Fruit fly (Drosophila melanogaster) whole organism, embryonic: Measurements from ENCODE around the gene CG45486.

ENCODE experiments used
- Atf6 ChIP-seq: fragments of 200-800 bp; sonication (Bioruptor generic); IDR thresholded peaks from 2 replicates; pipeline ENCODE4 v1.3.6; 2022; ENCODE audit warnings: missing biosample characterization, missing genetic modification characterization
- Bgb ChIP-seq: fragments of 200-800 bp; sonication (Bioruptor generic); IDR thresholded peaks from 2 replicates; pipeline ENCODE4 v1.3.6; 2022; ENCODE audit warnings: missing biosample characterization, missing genetic modification characterization; ENCODE audit not compliant: partially characterized antibody
- CG10462 ChIP-seq: fragments of 200-800 bp; sonication (Bioruptor generic); optimal IDR thresholded peaks from 2 replicates; lab custom pipeline; 2016; ENCODE audit warnings: missing biosample characterization, missing genetic modification characterization
- CG12744 ChIP-seq: fragments of 200-800 bp; sonication (Bioruptor generic); optimal IDR thresholded peaks from 2 replicates; lab custom pipeline; 2016; ENCODE audit warnings: missing biosample characterization, missing genetic modification characterization
- CG13296 ChIP-seq: fragments of 200-800 bp; sonication (Bioruptor generic); optimal IDR thresholded peaks from 3 replicates; lab custom pipeline; 2018; ENCODE audit warnings: missing biosample characterization, mild to moderate bottlenecking, missing genetic modification characterization
- CG13424 ChIP-seq: fragments of 200-800 bp; sonication (Bioruptor generic); optimal IDR thresholded peaks from 2 replicates; lab custom pipeline; 2019; ENCODE audit warnings: missing biosample characterization, mild to moderate bottlenecking, missing genetic modification characterization, moderate library complexity
- CG15601 ChIP-seq: fragments of 200-800 bp; sonication (Bioruptor generic); optimal IDR thresholded peaks from 3 replicates; lab custom pipeline; 2019; ENCODE audit warnings: missing biosample characterization, mild to moderate bottlenecking, missing genetic modification characterization, moderate library complexity
- CG15696 ChIP-seq: fragments of 200-800 bp; sonication (Bioruptor generic); optimal IDR thresholded peaks from 2 replicates; lab custom pipeline; 2019; ENCODE audit warnings: missing biosample characterization, mild to moderate bottlenecking, missing genetic modification characterization, moderate library complexity
- CG1603 ChIP-seq: fragments of 200-800 bp; sonication (Bioruptor generic); optimal IDR thresholded peaks from 2 replicates; lab custom pipeline; 2019; ENCODE audit warnings: missing biosample characterization, mild to moderate bottlenecking, missing genetic modification characterization, moderate library complexity
- CG1647 ChIP-seq: fragments of 200-800 bp; sonication (Bioruptor generic); optimal IDR thresholded peaks from 3 replicates; lab custom pipeline; 2016; ENCODE audit warnings: missing biosample characterization, missing genetic modification characterization
- CG16815 ChIP-seq: fragments of 200-800 bp; sonication (Bioruptor generic); optimal IDR thresholded peaks from 3 replicates; lab custom pipeline; 2017; ENCODE audit warnings: missing biosample characterization, mild to moderate bottlenecking, missing genetic modification characterization
- CG17568 ChIP-seq: fragments of 200-800 bp; sonication (Bioruptor generic); optimal IDR thresholded peaks from 2 replicates; lab custom pipeline; 2018; ENCODE audit warnings: missing biosample characterization, mild to moderate bottlenecking, missing genetic modification characterization, moderate library complexity
- CG2202 ChIP-seq: fragments of 200-800 bp; sonication (Bioruptor generic); optimal IDR thresholded peaks from 2 replicates; lab custom pipeline; 2018; ENCODE audit warnings: missing biosample characterization, mild to moderate bottlenecking, missing genetic modification characterization
- CG32532 ChIP-seq: fragments of 200-800 bp; sonication (Bioruptor generic); IDR thresholded peaks from 2 replicates; pipeline ENCODE4 v1.3.6; 2022; ENCODE audit warnings: missing biosample characterization, missing genetic modification characterization
- CG42726 ChIP-seq: fragments of 200-800 bp; sonication (Bioruptor generic); IDR thresholded peaks from 2 replicates; pipeline ENCODE4 v1.3.6; 2022; ENCODE audit warnings: missing biosample characterization, missing genetic modification characterization; ENCODE audit not compliant: partially characterized antibody
- CG7372 ChIP-seq: fragments of 200-800 bp; sonication (Bioruptor generic); IDR thresholded peaks from 2 replicates; pipeline ENCODE4 v1.3.6; 2022; ENCODE audit warnings: missing biosample characterization, missing genetic modification characterization
- CG9609 ChIP-seq: fragments of 200-800 bp; sonication (Bioruptor generic); optimal IDR thresholded peaks from 3 replicates; lab custom pipeline; 2016; ENCODE audit warnings: missing biosample characterization, missing genetic modification characterization
- CG9876 ChIP-seq: fragments of 200-800 bp; sonication (Bioruptor generic); optimal IDR thresholded peaks from 2 replicates; lab custom pipeline; 2016; ENCODE audit warnings: missing biosample characterization, missing genetic modification characterization
- CoRest ChIP-seq: fragments of 200-800 bp; sonication (Bioruptor generic); optimal IDR thresholded peaks from 3 replicates; lab custom pipeline; 2018; ENCODE audit warnings: missing biosample characterization, mild to moderate bottlenecking, missing genetic modification characterization, moderate library complexity
- Deaf1 ChIP-seq: fragments of 200-800 bp; optimal IDR thresholded peaks from 3 replicates; lab custom pipeline; 2019; ENCODE audit warnings: missing biosample characterization, mild to moderate bottlenecking, missing genetic modification characterization, moderate library complexity
- Hand ChIP-seq: fragments of 200-800 bp; sonication (Bioruptor generic); optimal IDR thresholded peaks from 2 replicates; lab custom pipeline; 2017; ENCODE audit warnings: mild to moderate bottlenecking, missing biosample characterization, missing genetic modification reagents, missing genetic modification characterization
- Hr3 ChIP-seq: fragments of 200-800 bp; sonication (Bioruptor generic); optimal IDR thresholded peaks from 3 replicates; lab custom pipeline; 2016; ENCODE audit warnings: missing biosample characterization, missing genetic modification characterization
- Hsf ChIP-seq: fragments of 200-800 bp; sonication (Bioruptor generic); optimal IDR thresholded peaks from 3 replicates; lab custom pipeline; 2016; ENCODE audit warnings: missing biosample characterization, missing genetic modification characterization
- NC2α ChIP-seq: fragments of 200-800 bp; sonication (Bioruptor generic); optimal IDR thresholded peaks from 2 replicates; lab custom pipeline; 2016; ENCODE audit warnings: missing biosample characterization, missing genetic modification characterization
- Nf-YA ChIP-seq: fragments of 200-800 bp; sonication (Bioruptor generic); IDR thresholded peaks from 2 replicates; pipeline ENCODE4 v1.3.6; 2022; ENCODE audit warnings: missing biosample characterization, missing genetic modification characterization
- NfI ChIP-seq: fragments of 200-800 bp; sonication (Bioruptor generic); optimal IDR thresholded peaks from 3 replicates; lab custom pipeline; 2018; ENCODE audit warnings: missing biosample characterization, mild to moderate bottlenecking, missing genetic modification characterization, moderate library complexity
- Opbp ChIP-seq: fragments of 200-800 bp; sonication (Bioruptor generic); IDR thresholded peaks from 3 replicates; pipeline ENCODE4 v1.3.6; 2022; ENCODE audit warnings: missing biosample characterization, missing genetic modification characterization; ENCODE audit not compliant: partially characterized antibody
- Ptx1 ChIP-seq: fragments of 200-800 bp; sonication (Bioruptor generic); IDR thresholded peaks from 2 replicates; pipeline ENCODE4 v1.3.6; 2022; ENCODE audit warnings: missing biosample characterization, missing genetic modification characterization
- Side ChIP-seq: fragments of 200-800 bp; sonication (Bioruptor generic); optimal IDR thresholded peaks from 2 replicates; lab custom pipeline; 2016; ENCODE audit warnings: missing biosample characterization, missing genetic modification characterization
- Sox100B ChIP-seq: fragments of 200-800 bp; sonication (Bioruptor generic); optimal IDR thresholded peaks from 3 replicates; lab custom pipeline; 2018; ENCODE audit warnings: missing biosample characterization, mild to moderate bottlenecking, missing genetic modification characterization
- Sry-δ ChIP-seq: fragments of 200-800 bp; sonication (Bioruptor generic); optimal IDR thresholded peaks from 2 replicates; lab custom pipeline; 2016; ENCODE audit warnings: missing biosample characterization, missing genetic modification characterization
- Xbp1 ChIP-seq: fragments of 200-800 bp; sonication (Bioruptor generic); optimal IDR thresholded peaks from 3 replicates; lab custom pipeline; 2016; ENCODE audit warnings: missing biosample characterization, mild to moderate bottlenecking, missing genetic modification characterization
- ap ChIP-seq: fragments of 200-800 bp; sonication (Bioruptor generic); IDR thresholded peaks from 2 replicates; pipeline ENCODE4 v1.3.6; 2022; ENCODE audit warnings: missing biosample characterization, missing genetic modification characterization
- bbx ChIP-seq: fragments of 200-800 bp; sonication (Bioruptor generic); IDR thresholded peaks from 2 replicates; pipeline ENCODE4 v1.3.6; 2022; ENCODE audit warnings: missing biosample characterization, missing genetic modification characterization; ENCODE audit not compliant: partially characterized antibody
- chinmo ChIP-seq: fragments of 200-800 bp; sonication (Bioruptor generic); IDR thresholded peaks from 4 replicates; pipeline ENCODE4 v1.3.6; 2022; ENCODE audit warnings: missing biosample characterization, missing genetic modification characterization; ENCODE audit not compliant: partially characterized antibody
- chm ChIP-seq: fragments of 200-800 bp; sonication (Bioruptor generic); IDR thresholded peaks from 2 replicates; pipeline ENCODE4 v1.3.6; 2022; ENCODE audit warnings: missing biosample characterization, missing genetic modification characterization
- dmrt99B ChIP-seq: fragments of 200-800 bp; sonication (Bioruptor generic); optimal IDR thresholded peaks from 2 replicates; lab custom pipeline; 2018; ENCODE audit warnings: missing biosample characterization, mild to moderate bottlenecking, missing genetic modification characterization, moderate library complexity
- dysf ChIP-seq: fragments of 200-800 bp; sonication (Bioruptor generic); IDR thresholded peaks from 3 replicates; pipeline ENCODE4 v1.3.6; 2022; ENCODE audit warnings: missing biosample characterization, missing genetic modification characterization
- esg ChIP-seq: fragments of 200-800 bp; sonication (Bioruptor generic); conservative IDR thresholded peaks from 2 replicates; pipeline ENCODE4 v1.3.6; 2022; ENCODE audit warnings: missing biosample characterization, missing genetic modification characterization
- ken ChIP-seq: fragments of 200-800 bp; sonication (Bioruptor generic); IDR thresholded peaks from 3 replicates; pipeline ENCODE4 v1.3.6; 2022; ENCODE audit warnings: missing biosample characterization, missing genetic modification characterization
- knrl ChIP-seq: fragments of 200-800 bp; sonication (Bioruptor generic); IDR thresholded peaks from 3 replicates; pipeline ENCODE4 v1.3.6; 2022; ENCODE audit warnings: missing biosample characterization, missing genetic modification characterization; ENCODE audit not compliant: partially characterized antibody
- mld ChIP-seq: fragments of 200-800 bp; sonication (Bioruptor generic); IDR thresholded peaks from 3 replicates; pipeline ENCODE4 v1.3.6; 2022; ENCODE audit warnings: missing biosample characterization, missing genetic modification characterization; ENCODE audit not compliant: partially characterized antibody
- nerfin-2 ChIP-seq: fragments of 200-800 bp; sonication (Bioruptor generic); IDR thresholded peaks from 2 replicates; pipeline ENCODE4 v1.3.6; 2022; ENCODE audit warnings: missing biosample characterization, missing genetic modification characterization; ENCODE audit not compliant: partially characterized antibody
- schlank ChIP-seq: fragments of 200-800 bp; sonication (Bioruptor generic); optimal IDR thresholded peaks from 2 replicates; lab custom pipeline; 2018; ENCODE audit warnings: missing biosample characterization, mild to moderate bottlenecking, missing genetic modification characterization
- scrt ChIP-seq: fragments of 200-800 bp; sonication (Bioruptor generic); optimal IDR thresholded peaks from 2 replicates; lab custom pipeline; 2018; ENCODE audit warnings: missing biosample characterization, mild to moderate bottlenecking, missing genetic modification characterization, moderate library complexity
- tgo ChIP-seq: fragments of 200-800 bp; sonication (Bioruptor generic); IDR thresholded peaks from 3 replicates; pipeline ENCODE4 v1.3.6; 2022; ENCODE audit warnings: missing biosample characterization, missing genetic modification characterization
- tll ChIP-seq, 2 experiments: fragments of 200-800 bp in 1 of 2; fragments of >200 bp in 1 of 2; sonication (Bioruptor generic) in 1 of 2; optimal IDR thresholded peaks; 2 replicates each; lab custom pipeline; 2017 to 2019; ENCODE audit warnings: missing biosample characterization in 2 of 2, missing genetic modification characterization in 2 of 2, mild to moderate bottlenecking in 1 of 2, moderate library complexity in 1 of 2

Gene CG45486

dm6 chrX:19865389-19866144 lies 44.4 kb downstream of the CG45486 start, which contains the start of gene THADA (continued):
- TF ChIP-seq Sry-δ (GFP tag; lab: Kevin White, UChicago): peak; percentile 100
- peak; percentile 43 for TF ChIP-seq Hsf (GFP tag; lab: Kevin White, UChicago)
- TF ChIP-seq chm (GFP tag; lab: Robert Waterston, UW): no peak
- TF ChIP-seq NfI (GFP tag; lab: Kevin White, UChicago): peak; percentile 10
- TF ChIP-seq CG10462 (GFP tag; lab: Kevin White, UChicago): no peak
- TF ChIP-seq Xbp1 (GFP tag; lab: Kevin White, UChicago): peak; percentile 49
- TF ChIP-seq chinmo (GFP tag; lab: Robert Waterston, UW): peak; percentile 97; the same call in 3 of the 4 replicates
- no peak for TF ChIP-seq Deaf1
- peak; percentile 34 for TF ChIP-seq Ptx1
- TF ChIP-seq ken: 0 out of 3 replicates have a peak, but pooled peaks have one; percentile 16
- peak; percentile 46 for TF ChIP-seq Hr3 (GFP tag; lab: Kevin White, UChicago)
- TF ChIP-seq ap (GFP tag; lab: Robert Waterston, UW): no peak

dm6 chrX:19859331-19859730 lies 50.6 kb downstream of the CG45486 start:
- no peak for TF ChIP-seq tll (GFP tag; optimal IDR thresholded peaks at IDR 0.05; lab: Kevin White, UChicago)
- TF ChIP-seq bbx: peak; percentile 55; the same call in 1 of the 2 replicates
- TF ChIP-seq scrt (GFP tag; lab: Kevin White, UChicago): no peak
- no peak for TF ChIP-seq Nf-YA (GFP tag; lab: Robert Waterston, UW)
- TF ChIP-seq CG9876: no peak
- TF ChIP-seq mld (GFP tag; lab: Robert Waterston, UW): peak; percentile 69; the same call in 1 of the 3 replicates
- TF ChIP-seq Hand (GFP tag; lab: Kevin White, UChicago): no peak
- TF ChIP-seq CG17568: no peak
- TF ChIP-seq dysf (GFP tag; lab: Robert Waterston, UW): no peak
- TF ChIP-seq Sry-δ (GFP tag; lab: Kevin White, UChicago): no peak
- TF ChIP-seq CG15696 (tag; lab: Kevin White, UChicago): no peak
- no peak for TF ChIP-seq CG13424 (tag; lab: Kevin White, UChicago)
- peak; percentile 22; the same call in 1 of the 3 replicates for TF ChIP-seq Opbp
- TF ChIP-seq CG1647: no peak
- no peak for TF ChIP-seq esg (GFP tag; lab: Robert Waterston, UW)
- no peak for TF ChIP-seq CG7372 (GFP tag; lab: Robert Waterston, UW)
- TF ChIP-seq CG9609 (GFP tag; lab: Kevin White, UChicago): no peak
- TF ChIP-seq NC2α (GFP tag; lab: Kevin White, UChicago): no peak
- TF ChIP-seq CG32532: no peak
- TF ChIP-seq CG12744 (GFP tag; lab: Kevin White, UChicago): no peak
- no peak for TF ChIP-seq Sox100B (GFP tag; lab: Kevin White, UChicago)
- no peak for TF ChIP-seq Side (GFP tag; lab: Kevin White, UChicago)
- TF ChIP-seq Deaf1: no peak
- no peak for TF ChIP-seq CG2202
- TF ChIP-seq CG42726 (GFP tag; lab: Robert Waterston, UW): no peak
- no peak for TF ChIP-seq Atf6 (GFP tag; lab: Robert Waterston, UW)
- peak; percentile 66; the same call in 1 of the 2 replicates for TF ChIP-seq nerfin-2 (GFP tag; lab: Robert Waterston, UW)
- TF ChIP-seq Bgb (GFP tag; lab: Robert Waterston, UW): peak; percentile 61
- TF ChIP-seq CoRest (tag; lab: Kevin White, UChicago): no peak
- TF ChIP-seq CG1603 (tag; lab: Kevin White, UChicago): no peak
- TF ChIP-seq dmrt99B (tag; lab: Kevin White, UChicago): no peak
- no peak for TF ChIP-seq CG16815 (GFP tag; lab: Kevin White, UChicago)
- no peak for TF ChIP-seq tgo (GFP tag; lab: Robert Waterston, UW)
- no peak for TF ChIP-seq CG15601 (tag; lab: Kevin White, UChicago)
- no peak for TF ChIP-seq CG13296 (GFP tag; lab: Kevin White, UChicago)
- peak; percentile 47; the same call in 2 of the 3 replicates for TF ChIP-seq knrl (GFP tag; lab: Robert Waterston, UW)
- TF ChIP-seq schlank (tag; lab: Kevin White, UChicago): no peak
